Worm (Caenorhabditis elegans) whole organism, L4 larva: ENCODE data around the gene smc-3.

Source experiments
- R02D3.7 ChIP-seq: fragments of 150-350 bp; sonication (generic microtip); optimal IDR thresholded peaks from 3 replicates; lab custom pipeline; 2014; ENCODE audit warnings: missing biosample characterization, missing genetic modification characterization
- mep-1 ChIP-seq: fragments of 150-350 bp; sonication (generic microtip); optimal IDR thresholded peaks from 3 replicates; lab custom pipeline; 2014; ENCODE audit warnings: missing biosample characterization, missing genetic modification characterization
- nhr-10 ChIP-seq: fragments of 150-350 bp; optimal IDR thresholded peaks from 2 replicates; lab custom pipeline; 2014; ENCODE audit warnings: missing biosample characterization, missing genetic modification characterization
- tag-97 ChIP-seq: fragments of 200-800 bp; sonication (Bioruptor generic); IDR thresholded peaks from 2 replicates; pipeline ENCODE4 v1.3.6; 2022; ENCODE audit warnings: missing genetic modification characterization, missing compliant biosample characterization
- unc-39 ChIP-seq: sonication (generic microtip); optimal IDR thresholded peaks from 2 replicates; lab custom pipeline; 2017; ENCODE audit warnings: missing biosample characterization, missing genetic modification characterization
- ztf-11 ChIP-seq: fragments of 150-350 bp; optimal IDR thresholded peaks from 2 replicates; lab custom pipeline; 2014; ENCODE audit warnings: missing biosample characterization, missing genetic modification characterization

DNA sequence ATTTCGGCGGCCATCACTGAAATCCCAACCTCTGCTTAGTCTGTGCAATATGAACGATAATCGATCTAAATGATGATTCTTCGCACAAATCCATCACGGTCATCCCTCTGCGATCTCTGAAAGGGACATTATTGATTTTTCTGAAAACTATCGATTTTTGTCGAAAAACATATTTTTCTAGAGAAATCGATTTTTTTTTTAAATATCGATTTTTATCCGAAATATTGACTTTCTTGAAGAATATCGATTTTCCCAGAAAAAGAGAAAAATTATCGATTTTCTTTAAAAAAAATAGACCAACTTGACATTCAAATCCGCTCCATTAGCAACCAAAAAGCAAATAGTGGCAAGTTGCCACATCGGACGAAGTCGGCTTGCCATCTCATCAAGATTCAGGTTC, 3.4 kb upstream of the smc-3 start:
- TF ChIP-seq tag-97 (GFP tag; lab: Robert Waterston, UW) (no peak), R02D3.7 (tag; lab: Kevin White, UChicago) (no peak), mep-1 (tag; lab: Kevin White, UChicago) (no peak), nhr-10 (no peak), ztf-11 (no peak), unc-39 (tag; lab: Kevin White, UChicago) (no peak)
